Fruit fly (Drosophila melanogaster) whole organism, embryonic: ENCODE results near the gene dysc.

ENCODE experiments used
- Bdp1 ChIP-seq: fragments of 200-800 bp; sonication (Bioruptor generic); optimal IDR thresholded peaks from 3 replicates; lab custom pipeline; 2016; ENCODE audit warnings: missing biosample characterization, missing genetic modification characterization
- CG13296 ChIP-seq: fragments of 200-800 bp; sonication (Bioruptor generic); optimal IDR thresholded peaks from 3 replicates; lab custom pipeline; 2018; ENCODE audit warnings: missing biosample characterization, mild to moderate bottlenecking, missing genetic modification characterization
- CG15514 ChIP-seq: fragments of 200-800 bp; sonication (Bioruptor generic); optimal IDR thresholded peaks from 3 replicates; lab custom pipeline; 2017; ENCODE audit warnings: missing biosample characterization, missing genetic modification characterization, mild to moderate bottlenecking, moderate library complexity, missing genetic modification reagents
- CG3163 ChIP-seq: fragments of 200-800 bp; sonication (Bioruptor generic); optimal IDR thresholded peaks from 3 replicates; lab custom pipeline; 2016; ENCODE audit warnings: missing biosample characterization, missing genetic modification characterization
- CG3407 ChIP-seq: fragments of 200-800 bp; sonication (Bioruptor generic); optimal IDR thresholded peaks from 2 replicates; lab custom pipeline; 2018; ENCODE audit warnings: missing biosample characterization, mild to moderate bottlenecking, missing genetic modification characterization
- CG34224 ChIP-seq: fragments of 200-800 bp; sonication (Bioruptor generic); IDR thresholded peaks from 3 replicates; pipeline ENCODE4 v1.3.6; 2022; ENCODE audit warnings: missing biosample characterization, missing genetic modification characterization; ENCODE audit not compliant: partially characterized antibody
- CG34376 ChIP-seq: fragments of 200-800 bp; sonication (Bioruptor generic); optimal IDR thresholded peaks from 2 replicates; lab custom pipeline; 2018; ENCODE audit warnings: missing biosample characterization, mild to moderate bottlenecking, missing genetic modification characterization
- CG4360 ChIP-seq: fragments of 200-800 bp; sonication (Bioruptor generic); IDR thresholded peaks from 2 replicates; pipeline ENCODE4 v1.3.6; 2022; ENCODE audit warnings: missing biosample characterization, missing genetic modification characterization
- CG5245 ChIP-seq: fragments of 200-800 bp; sonication (Bioruptor generic); optimal IDR thresholded peaks from 3 replicates; lab custom pipeline; 2016; ENCODE audit warnings: missing biosample characterization, missing genetic modification characterization
- Camta ChIP-seq: fragments of 200-800 bp; sonication (Bioruptor generic); optimal IDR thresholded peaks from 2 replicates; lab custom pipeline; 2016; ENCODE audit warnings: missing biosample characterization, missing genetic modification characterization
- Deaf1 ChIP-seq: fragments of 200-800 bp; optimal IDR thresholded peaks from 3 replicates; lab custom pipeline; 2019; ENCODE audit warnings: missing biosample characterization, mild to moderate bottlenecking, missing genetic modification characterization, moderate library complexity
- Dip3 ChIP-seq: fragments of 200-800 bp; sonication (Bioruptor generic); optimal IDR thresholded peaks from 3 replicates; lab custom pipeline; 2016; ENCODE audit warnings: missing biosample characterization, missing genetic modification characterization
- Drgx ChIP-seq: fragments of 200-800 bp; sonication (Bioruptor generic); IDR thresholded peaks from 2 replicates; pipeline ENCODE4 v1.3.6; 2022; ENCODE audit warnings: missing biosample characterization, missing genetic modification characterization
- E2f2 ChIP-seq: fragments of 200-800 bp; sonication (Bioruptor generic); IDR thresholded peaks from 2 replicates; pipeline ENCODE4 v1.3.6; 2022; ENCODE audit warnings: missing biosample characterization, missing genetic modification characterization
- Ets97D ChIP-seq: fragments of 200-800 bp; sonication (Bioruptor generic); optimal IDR thresholded peaks from 3 replicates; lab custom pipeline; 2016; ENCODE audit warnings: missing biosample characterization, missing genetic modification characterization
- HHEX ChIP-seq: fragments of 200-800 bp; sonication (Bioruptor generic); optimal IDR thresholded peaks from 3 replicates; lab custom pipeline; 2017; ENCODE audit warnings: missing biosample characterization, mild to moderate bottlenecking, missing genetic modification characterization, missing genetic modification reagents
- Hr78 ChIP-seq, 2 experiments: fragments of 200-800 bp in 1 of 2; fragments of >200 bp in 1 of 2; sonication (Bioruptor generic) in 1 of 2; optimal IDR thresholded peaks; 2 replicates each; lab custom pipeline; 2017 to 2019; ENCODE audit warnings: missing biosample characterization in 2 of 2, missing genetic modification characterization in 2 of 2, mild to moderate bottlenecking in 1 of 2, moderate library complexity in 1 of 2
- Nf-YA ChIP-seq: fragments of 200-800 bp; sonication (Bioruptor generic); IDR thresholded peaks from 2 replicates; pipeline ENCODE4 v1.3.6; 2022; ENCODE audit warnings: missing biosample characterization, missing genetic modification characterization
- NfI ChIP-seq: fragments of 200-800 bp; sonication (Bioruptor generic); optimal IDR thresholded peaks from 3 replicates; lab custom pipeline; 2018; ENCODE audit warnings: missing biosample characterization, mild to moderate bottlenecking, missing genetic modification characterization, moderate library complexity
- Spps ChIP-seq: fragments of 200-800 bp; sonication (Bioruptor generic); optimal IDR thresholded peaks from 2 replicates; lab custom pipeline; 2018; ENCODE audit warnings: missing biosample characterization, mild to moderate bottlenecking, missing genetic modification characterization
- Trl ChIP-seq, 3 experiments: fragments of >200 bp in 2 of 3; fragments of 200-800 bp in 1 of 3; sonication (Bioruptor generic) in 1 of 3; optimal IDR thresholded peaks; 2 replicates in 1 of 3; 3 replicates in 2 of 3; lab custom pipeline; 2016 to 2017; ENCODE audit warnings: missing biosample characterization in 1 of 3, missing genetic modification characterization in 1 of 3
- bsh ChIP-seq, 2 experiments: fragments of 200-800 bp; sonication (Bioruptor generic); optimal IDR thresholded peaks; 2 replicates each; lab custom pipeline; 2017 to 2018; ENCODE audit warnings: mild to moderate bottlenecking in 2 of 2, missing biosample characterization in 2 of 2, missing genetic modification characterization in 2 of 2, moderate library complexity in 1 of 2
- chinmo ChIP-seq: fragments of 200-800 bp; sonication (Bioruptor generic); IDR thresholded peaks from 4 replicates; pipeline ENCODE4 v1.3.6; 2022; ENCODE audit warnings: missing biosample characterization, missing genetic modification characterization; ENCODE audit not compliant: partially characterized antibody
- ci ChIP-seq: fragments of 200-800 bp; sonication (Bioruptor generic); IDR thresholded peaks from 3 replicates; pipeline ENCODE4 v1.3.6; 2022; ENCODE audit warnings: missing biosample characterization, missing genetic modification characterization
- fd102C ChIP-seq: fragments of 200-800 bp; sonication (Bioruptor generic); optimal IDR thresholded peaks from 2 replicates; lab custom pipeline; 2018; ENCODE audit warnings: missing biosample characterization, mild to moderate bottlenecking, missing genetic modification characterization, moderate library complexity
- gem ChIP-seq: fragments of 200-800 bp; sonication (Bioruptor generic); optimal IDR thresholded peaks from 2 replicates; lab custom pipeline; 2019; ENCODE audit warnings: missing biosample characterization, mild to moderate bottlenecking, missing genetic modification characterization, moderate library complexity
- grau ChIP-seq: fragments of 200-800 bp; optimal IDR thresholded peaks from 3 replicates; lab custom pipeline; 2019; ENCODE audit warnings: missing biosample characterization, mild to moderate bottlenecking, missing genetic modification characterization, moderate library complexity
- gro ChIP-seq: fragments of 200-800 bp; sonication (Bioruptor generic); optimal IDR thresholded peaks from 2 replicates; lab custom pipeline; 2016; ENCODE audit warnings: missing biosample characterization, missing genetic modification characterization
- hbn ChIP-seq: fragments of 200-800 bp; sonication (Bioruptor generic); IDR thresholded peaks from 2 replicates; pipeline ENCODE4 v1.3.6; 2022; ENCODE audit warnings: missing biosample characterization, missing genetic modification characterization; ENCODE audit not compliant: partially characterized antibody
- hkb ChIP-seq, 2 experiments: fragments of 200-800 bp in 1 of 2; fragments of >200 bp in 1 of 2; sonication (Bioruptor generic) in 1 of 2; IDR thresholded peaks in 1 of 2; optimal IDR thresholded peaks in 1 of 2; 2 replicates each; pipeline versions ENCODE4 v1.3.6 to Lab custom; 2017 to 2022; ENCODE audit warnings: missing biosample characterization in 1 of 2, missing genetic modification characterization in 1 of 2
- kni ChIP-seq: fragments of 200-800 bp; sonication (Bioruptor generic); optimal IDR thresholded peaks from 3 replicates; lab custom pipeline; 2017; ENCODE audit warnings: mild to moderate bottlenecking, missing biosample characterization, missing genetic modification reagents, missing genetic modification characterization
- nom ChIP-seq: fragments of 200-800 bp; sonication (Bioruptor generic); optimal IDR thresholded peaks from 2 replicates; lab custom pipeline; 2017; ENCODE audit warnings: missing biosample characterization, missing genetic modification characterization, mild to moderate bottlenecking, moderate library complexity, missing genetic modification reagents
- odd ChIP-seq: fragments of 200-800 bp; sonication (Bioruptor generic); optimal IDR thresholded peaks from 2 replicates; lab custom pipeline; 2017; ENCODE audit warnings: missing biosample characterization, mild to moderate bottlenecking, missing genetic modification characterization
- pros ChIP-seq: fragments of 200-800 bp; sonication (Bioruptor generic); optimal IDR thresholded peaks from 3 replicates; lab custom pipeline; 2019; ENCODE audit warnings: missing biosample characterization, mild to moderate bottlenecking, missing genetic modification characterization, moderate library complexity
- ro ChIP-seq: fragments of 200-800 bp; sonication (Bioruptor generic); IDR thresholded peaks from 2 replicates; pipeline ENCODE4 v1.3.6; 2022; ENCODE audit warnings: missing biosample characterization, missing genetic modification characterization
- sens ChIP-seq: fragments of 200-800 bp; sonication (Bioruptor generic); peaks from one replicate; lab custom pipeline; 2016; ENCODE audit warnings: missing biosample characterization, missing genetic modification characterization
- slp2 ChIP-seq: fragments of 200-800 bp; sonication (Bioruptor generic); optimal IDR thresholded peaks from 2 replicates; lab custom pipeline; 2016; ENCODE audit warnings: missing biosample characterization, missing genetic modification characterization
- so ChIP-seq: fragments of 200-800 bp; sonication (Bioruptor generic); IDR thresholded peaks from 3 replicates; pipeline ENCODE4 v1.3.6; 2022; ENCODE audit warnings: missing biosample characterization, missing genetic modification characterization
- sqz ChIP-seq: fragments of 200-800 bp; sonication (Bioruptor generic); optimal IDR thresholded peaks from 3 replicates; lab custom pipeline; 2018; ENCODE audit warnings: missing biosample characterization, mild to moderate bottlenecking, missing genetic modification characterization
- stwl ChIP-seq: fragments of 200-800 bp; sonication (Bioruptor generic); optimal IDR thresholded peaks from 3 replicates; lab custom pipeline; 2018; ENCODE audit warnings: missing biosample characterization, mild to moderate bottlenecking, missing genetic modification characterization, moderate library complexity
- trh ChIP-seq: fragments of 200-800 bp; sonication (Bioruptor generic); optimal IDR thresholded peaks from 2 replicates; lab custom pipeline; 2016; ENCODE audit warnings: missing biosample characterization, missing genetic modification characterization
- wdn ChIP-seq: fragments of 200-800 bp; sonication (Bioruptor generic); IDR thresholded peaks from 2 replicates; pipeline ENCODE4 v1.3.6; 2022; ENCODE audit warnings: missing biosample characterization, missing genetic modification characterization
- zf30C ChIP-seq: fragments of 200-800 bp; sonication (Bioruptor generic); optimal IDR thresholded peaks from 3 replicates; lab custom pipeline; 2018; ENCODE audit warnings: missing biosample characterization, mild to moderate bottlenecking, missing genetic modification characterization

dysc gene

DNA sequence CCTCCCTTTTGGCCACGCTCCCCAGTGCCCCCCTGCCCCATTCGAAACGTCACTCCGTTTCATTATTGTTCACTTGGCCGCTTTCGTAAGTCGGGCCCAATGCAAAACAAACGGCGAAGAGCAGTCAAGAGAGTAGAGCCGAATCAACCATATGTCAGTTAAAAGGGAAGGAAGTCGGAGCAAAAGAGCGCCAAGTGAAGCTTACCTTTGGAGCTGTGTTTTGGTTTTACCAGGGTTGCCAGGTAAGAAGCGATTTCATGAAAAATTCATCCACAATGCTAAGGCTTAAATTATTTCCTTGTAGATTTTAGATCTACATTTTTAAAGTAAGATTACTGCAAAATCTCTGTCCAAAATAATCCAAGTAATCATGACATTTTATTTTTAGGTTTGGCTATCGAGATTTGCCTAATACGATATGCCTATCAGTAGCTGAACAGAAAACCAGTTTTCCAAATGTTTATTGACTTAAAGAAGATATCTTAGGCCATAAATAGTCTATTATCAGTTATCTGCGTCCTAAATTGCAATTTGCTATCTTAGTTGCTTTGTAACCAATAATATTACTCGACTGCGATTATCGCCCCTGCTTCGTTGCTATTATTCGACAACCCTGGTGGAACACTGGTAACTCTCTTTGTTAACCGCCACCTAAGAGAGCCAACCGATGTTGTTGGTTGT, 35.6 kb upstream of the dysc start (continued):
- TF ChIP-seq Spps (peak; percentile 63), CG4360 (GFP tag; lab: Robert Waterston, UW) (no peak), NfI (GFP tag; lab: Kevin White, UChicago) (peak; percentile 88), pros (GFP tag; lab: Kevin White, UChicago) (no peak), zf30C (GFP tag; lab: Kevin White, UChicago) (no peak)

dm6 chr3L:13936771-13937170, 33.7 kb upstream of the dysc start:
- TF ChIP-seq CG5245 (GFP tag; lab: Kevin White, UChicago) (no peak), Drgx (GFP tag; lab: Robert Waterston, UW) (peak; percentile 53; the same call in 1 of the 2 replicates), chinmo (0 out of 4 replicates have a peak, but pooled peaks have one; percentile 56)

- TF ChIP-seq sens (GFP tag; lab: Kevin White, UChicago) (peak; percentile 57), hbn (GFP tag; lab: Robert Waterston, UW) (no peak), CG13296 (GFP tag; lab: Kevin White, UChicago) (peak; percentile 34), ci (peak; percentile 53; the same call in 1 of the 3 replicates), Nf-YA (GFP tag; lab: Robert Waterston, UW) (no peak), stwl (tag; lab: Kevin White, UChicago) (peak; percentile 14), hkb (optimal IDR thresholded peaks at IDR 0.05; lab: Kevin White, UChicago) (no peak), hkb (GFP tag; IDR thresholded peaks at IDR 0.05; lab: Robert Waterston, UW) (peak; percentile 39; the same call in 1 of the 2 replicates), CG3163 (GFP tag; lab: Kevin White, UChicago) (peak; percentile 96), nom (peak; percentile 39), slp2 (no peak), Ets97D (peak; percentile 35), odd (GFP tag; lab: Kevin White, UChicago) (peak; percentile 7), CG4360 (GFP tag; lab: Robert Waterston, UW) (peak; percentile 68), CG34224 (peak; percentile 18; the same call in 1 of the 3 replicates), trh (GFP tag; lab: Kevin White, UChicago) (no peak), Trl (optimal IDR thresholded peaks at IDR 0.05; lab: Kevin White, UChicago) (peak; percentile 51 to 56), Trl (GFP tag; optimal IDR thresholded peaks at IDR 0.05; lab: Kevin White, UChicago) (no peak), gro (GFP tag; lab: Kevin White, UChicago) (no peak), so (GFP tag; lab: Robert Waterston, UW) (peak; percentile 45; the same call in 1 of the 3 replicates), sqz (peak; percentile 63), grau (no peak), wdn (0 out of 2 replicates have a peak, but pooled peaks have one; percentile 18), pros (GFP tag; lab: Kevin White, UChicago) (peak; percentile 16), kni (GFP tag; lab: Kevin White, UChicago) (peak; percentile 5), fd102C (GFP tag; lab: Kevin White, UChicago) (no peak), ro (no peak), gem (tag; lab: Kevin White, UChicago) (no peak), chinmo (peak; percentile 88; the same call in 2 of the 4 replicates), CG3407 (no peak), Dip3 (GFP tag; lab: Kevin White, UChicago) (no peak), Deaf1 (tag; lab: Kevin White, UChicago) (peak; percentile 57), CG15514 (no peak), Camta (GFP tag; lab: Kevin White, UChicago) (no peak), E2f2 (GFP tag; lab: Robert Waterston, UW) (peak; percentile 32; the same call in 1 of the 2 replicates), CG34376 (GFP tag; lab: Kevin White, UChicago) (peak; percentile 16), HHEX (peak; percentile 20), bsh (GFP tag; optimal IDR thresholded peaks at IDR 0.05; lab: Kevin White, UChicago) (peak in 1 of 2 experiments; percentile 23), Bdp1 (GFP tag; lab: Kevin White, UChicago) (no peak), Hr78 (GFP tag; optimal IDR thresholded peaks at IDR 0.05; lab: Kevin White, UChicago) (peak in 1 of 2 experiments; percentile 49)
Observed at dm6 chr3L:13934902-13935301, 31.9 kb upstream of the dysc start.
